Worm (Caenorhabditis elegans) whole organism, dauer: ENCODE data around the gene nas-21.

Source experiments
- unc-62 ChIP-seq: sonication (generic microtip); optimal IDR thresholded peaks from 2 replicates; lab custom pipeline; 2017; ENCODE audit warnings: missing biosample characterization, missing genetic modification reagents, missing genetic modification characterization

nas-21 gene

ce11 chrV:11472209-11472608 lies at the start of gene nas-21, which contains the start of gene nas-20:
Gene nas-21, plus strand, starts transcription at chrV:11472564.
Gene nas-20, minus strand, starts transcription at chrV:11472309.
- no peak for TF ChIP-seq unc-62 (GFP tag; lab: Kevin White, UChicago)

ce11 chrV:11424565-11424964 lies 47.8 kb upstream of the nas-21 start, which contains the start of gene T26H10.2:
Gene T26H10.2, minus strand, starts transcription at chrV:11424665.
- no peak for TF ChIP-seq unc-62 (GFP tag; lab: Kevin White, UChicago)

ce11 chrV:11428728-11429127 lies 43.6 kb upstream of the nas-21 start:
- no peak for TF ChIP-seq unc-62 (GFP tag; lab: Kevin White, UChicago)

ce11 chrV:11430823-11431222 lies 41.5 kb upstream of the nas-21 start:
- TF ChIP-seq unc-62 (GFP tag; lab: Kevin White, UChicago) = no peak

DNA sequence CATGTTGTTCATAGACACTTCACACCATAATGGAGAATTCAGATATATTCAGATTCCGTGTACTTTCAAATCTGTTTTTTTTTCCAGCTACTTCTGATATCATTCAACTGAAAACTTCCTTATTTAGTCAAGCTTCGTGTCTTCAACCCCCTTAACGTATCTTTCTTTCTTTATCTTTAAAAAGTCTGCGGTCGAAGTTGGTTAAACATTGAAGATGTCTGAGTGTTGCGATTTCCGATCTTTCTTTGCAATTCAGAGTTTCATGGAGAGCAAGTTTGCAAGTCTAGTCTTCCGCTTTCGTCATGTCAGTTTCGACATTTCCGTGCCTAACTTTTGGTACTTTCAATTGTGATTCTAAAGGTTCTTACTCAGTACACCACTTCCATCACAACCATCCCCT lies 37.1 kb upstream of the nas-21 start:
- TF ChIP-seq unc-62 (GFP tag; lab: Kevin White, UChicago) = no peak

DNA sequence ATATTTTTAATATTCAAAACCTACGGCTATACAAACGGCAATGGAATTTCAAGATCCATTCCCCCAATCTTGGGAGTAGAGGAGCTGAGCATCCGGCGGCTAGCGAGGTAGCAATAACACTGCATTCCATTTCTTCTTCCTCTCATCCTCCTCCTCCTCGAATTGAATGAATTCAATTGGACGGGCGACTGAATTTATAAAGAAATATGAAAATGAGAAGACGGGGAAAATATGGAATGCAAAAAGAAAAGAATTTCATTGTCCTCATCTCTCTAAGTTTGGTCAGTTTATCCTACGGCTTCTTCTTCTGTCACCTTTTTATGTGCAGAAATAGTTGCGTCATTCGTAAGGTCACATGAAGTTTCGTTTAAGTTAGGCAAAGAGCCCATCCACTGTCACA lies 36.0 kb upstream of the nas-21 start:
- no peak for TF ChIP-seq unc-62 (GFP tag; lab: Kevin White, UChicago)

ce11 chrV:11438464-11438863 lies 33.9 kb upstream of the nas-21 start, which contains the start of gene dmsr-1:
Gene dmsr-1, plus strand, starts transcription at chrV:11438764.
- TF ChIP-seq unc-62 (GFP tag; lab: Kevin White, UChicago) = no peak

DNA sequence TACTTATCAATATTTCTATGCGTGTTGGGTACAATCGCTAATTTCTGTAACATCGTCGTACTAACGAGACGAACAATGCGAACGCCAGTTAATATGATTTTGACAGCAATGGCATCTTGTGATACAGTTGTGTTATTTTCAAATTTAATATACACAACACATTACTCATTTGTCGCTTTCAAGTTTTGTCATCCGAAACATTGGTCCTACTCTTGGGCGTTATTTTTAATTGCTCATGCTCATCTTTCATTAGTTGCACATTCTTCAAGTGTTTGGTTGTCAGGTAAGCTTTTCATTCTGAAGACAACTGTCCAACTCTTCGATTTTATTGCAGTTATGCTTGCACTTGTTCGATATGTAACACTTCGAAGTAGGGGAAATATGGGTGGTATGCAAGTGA lies 33.2 kb upstream of the nas-21 start:
- no peak for TF ChIP-seq unc-62 (GFP tag; lab: Kevin White, UChicago)

DNA sequence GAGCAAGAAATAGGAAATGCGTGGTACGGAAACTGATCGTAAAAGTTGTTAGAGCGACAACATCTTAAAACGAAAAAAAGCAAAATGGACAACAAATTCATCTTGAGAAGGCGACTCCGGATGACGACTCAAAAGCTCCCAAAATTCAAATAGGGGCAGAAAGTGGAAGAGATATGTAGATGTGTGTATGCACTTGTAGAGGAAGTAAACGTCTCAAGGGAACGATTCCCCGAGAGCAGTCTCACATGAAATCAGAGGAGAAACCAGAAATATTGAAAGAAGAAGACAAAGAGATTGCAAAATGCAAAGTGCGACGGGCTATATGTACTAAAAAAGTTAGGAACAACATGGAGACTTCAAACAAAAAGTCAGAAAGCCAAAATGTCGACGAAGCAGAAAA lies 28.9 kb upstream of the nas-21 start, which contains the start of gene F57B7.2:
Gene F57B7.2 (minus strand): TSS at position 101 of the 400 bp plus-strand sequence.
- no peak for TF ChIP-seq unc-62 (GFP tag; lab: Kevin White, UChicago)

DNA sequence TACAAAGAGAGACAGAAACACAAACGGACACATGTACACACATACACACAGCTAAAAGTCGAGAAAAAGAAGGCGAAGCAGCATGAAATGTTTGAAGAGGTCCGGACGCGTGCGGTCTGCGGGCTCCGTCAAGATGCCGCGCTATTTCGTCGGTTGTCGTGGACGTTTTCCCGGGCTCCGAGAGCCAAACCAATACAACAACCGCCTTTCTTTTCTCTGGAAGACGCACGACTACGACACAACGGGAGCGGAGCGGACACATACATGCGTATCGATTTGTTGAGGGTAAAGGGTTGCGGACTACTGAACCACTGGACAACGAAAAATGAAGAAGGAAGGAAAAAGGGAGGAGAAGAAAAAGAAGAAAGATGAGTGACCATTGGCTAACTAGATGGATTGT lies 27.0 kb upstream of the nas-21 start:
- TF ChIP-seq unc-62 (GFP tag; lab: Kevin White, UChicago) = no peak

DNA sequence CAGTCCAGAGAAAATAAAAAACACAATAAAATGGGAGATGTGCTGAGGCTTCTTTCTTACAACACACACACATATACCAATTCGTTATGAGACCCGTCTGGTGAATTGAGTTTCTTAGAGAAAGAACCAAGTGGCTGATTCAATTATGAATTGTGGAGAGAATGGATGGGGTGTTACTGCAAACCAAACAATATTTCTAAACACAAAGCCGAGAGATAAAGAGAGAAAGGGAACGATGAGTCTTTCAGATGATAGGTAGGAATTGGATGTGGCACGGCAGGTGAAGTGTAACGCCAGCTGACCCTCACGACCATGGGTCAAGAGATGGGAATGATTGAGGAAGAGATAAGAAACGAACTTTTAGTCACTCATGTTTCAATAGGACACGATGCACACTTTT lies 26.1 kb upstream of the nas-21 start, which contains the start of gene mig-17:
Gene mig-17 (plus strand): TSS at position 389 of the 400 bp plus-strand sequence.
- TF ChIP-seq unc-62 (GFP tag; lab: Kevin White, UChicago) = no peak

ce11 chrV:11449404-11449803 lies 23.0 kb upstream of the nas-21 start:
- no peak for TF ChIP-seq unc-62 (GFP tag; lab: Kevin White, UChicago)

DNA sequence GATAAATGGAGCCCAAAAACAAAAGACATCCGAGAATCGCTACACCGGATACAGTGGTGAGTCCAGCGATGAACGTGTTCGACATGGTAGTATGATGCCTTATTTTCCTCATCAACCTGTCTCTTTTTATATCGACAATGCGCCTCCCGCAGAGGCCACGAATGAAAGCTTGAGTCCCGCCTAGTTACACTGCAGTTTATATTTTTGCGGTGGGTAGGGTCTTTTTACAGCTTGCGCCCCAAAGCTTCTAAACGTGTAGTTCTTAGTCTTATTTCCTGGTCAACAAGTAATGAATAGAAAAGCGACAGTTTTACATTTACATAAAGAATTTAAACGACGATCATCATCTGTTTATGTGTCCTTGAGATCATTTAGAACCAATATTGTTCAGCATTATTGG lies 22.1 kb upstream of the nas-21 start, which contains the start of gene col-156:
Gene col-156 (minus strand): TSS at position 101 of the 400 bp plus-strand sequence.
- no peak for TF ChIP-seq unc-62 (GFP tag; lab: Kevin White, UChicago)

DNA sequence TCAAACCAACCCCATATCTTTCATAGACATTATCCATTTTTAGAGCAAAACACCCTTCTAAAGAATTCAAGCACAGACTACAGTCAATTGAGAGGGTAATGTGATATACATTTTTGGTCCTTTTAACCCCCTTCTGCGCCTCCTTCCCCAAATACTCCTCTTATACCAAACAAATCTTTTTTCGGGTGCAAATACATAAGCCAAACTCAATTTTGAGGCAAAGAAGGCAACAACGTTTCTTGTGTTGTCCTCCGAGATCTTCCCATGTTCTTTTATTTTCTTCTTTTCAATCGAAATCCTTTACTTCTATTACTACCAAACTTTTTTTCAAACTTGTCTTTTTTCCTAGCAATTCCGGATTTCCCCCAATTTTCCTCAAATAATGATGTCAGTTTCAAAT lies 17.4 kb upstream of the nas-21 start:
- TF ChIP-seq unc-62 (GFP tag; lab: Kevin White, UChicago) = no peak

ce11 chrV:11459255-11459654 lies 13.1 kb upstream of the nas-21 start, which contains the start of gene T11F9.1:
Gene T11F9.1, plus strand, starts transcription at chrV:11459555.
- no peak for TF ChIP-seq unc-62 (GFP tag; lab: Kevin White, UChicago)

DNA sequence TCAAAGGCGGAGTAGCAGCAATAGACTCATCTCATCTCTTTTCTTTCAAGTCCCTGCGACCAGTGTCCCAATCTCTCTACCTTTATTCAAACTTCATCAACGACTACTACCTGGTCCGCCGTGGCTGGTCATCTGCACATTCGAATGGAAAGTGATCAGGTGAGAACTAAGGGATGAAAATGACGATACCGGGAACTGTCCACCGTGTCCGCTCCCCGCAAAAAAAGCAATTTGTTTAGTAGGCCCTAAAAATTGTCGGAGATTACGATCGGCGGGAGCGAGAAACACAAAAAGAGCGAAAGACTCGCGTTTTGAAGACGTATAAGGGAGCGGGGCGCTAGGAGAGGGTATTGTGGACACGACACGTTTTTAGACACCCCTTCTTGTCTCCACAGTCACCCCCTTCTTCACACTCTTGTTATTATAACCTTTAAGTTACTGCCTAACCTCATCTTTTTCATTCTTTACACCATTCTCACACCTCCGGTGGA lies 9.4 kb upstream of the nas-21 start, which contains the start of gene zipt-16:
Gene zipt-16 (plus strand): TSS at position 51 of the 491 bp plus-strand sequence.
- no peak for TF ChIP-seq unc-62 (GFP tag; lab: Kevin White, UChicago)

ce11 chrV:11470210-11470713 lies 2.1 kb upstream of the nas-21 start, which contains the start of gene aat-6:
Gene aat-6, minus strand, starts transcription at chrV:11470663.
- TF ChIP-seq unc-62 (GFP tag; lab: Kevin White, UChicago) = no peak
